Worm (Caenorhabditis elegans): Measurements from ENCODE around the gene ZC239.21.

The ZC239.21 gene

ce11 chrII:3250195-3250594 lies 43.5 kb downstream of the ZC239.21 start:
- TF ChIP-seq tbp1 (GFP tag; optimal IDR thresholded peaks at IDR 0.05) (no peak), ztf-22 (GFP tag; optimal IDR thresholded peaks at IDR 0.05) (no peak), ceh-27 (GFP tag; optimal IDR thresholded peaks at IDR 0.05) (no peak), zfh-2 (GFP tag; conservative IDR thresholded peaks at IDR 0.05) (peak; percentile 74)

ce11 chrII:3251782-3252181 lies 45.0 kb downstream of the ZC239.21 start:
- TF ChIP-seq snpc-3.4 (tag; optimal IDR thresholded peaks at IDR 0.05) (no peak), B0035.1 (tag; optimal IDR thresholded peaks at IDR 0.05) (no peak), nhr-80 (tag; optimal IDR thresholded peaks at IDR 0.05) (no peak), unc-62 (GFP tag; optimal IDR thresholded peaks at IDR 0.05) (no peak), F52B5.7 (tag; optimal IDR thresholded peaks at IDR 0.05) (no peak), aptf-2 (GFP tag; conservative IDR thresholded peaks at IDR 0.05) (no peak), dox-1 (GFP tag; IDR thresholded peaks at IDR 0.05) (no peak), snpc-1.3 (tag; optimal IDR thresholded peaks at IDR 0.05; ENCODE audit: insufficient read depth) (no peak), nhr-120 (GFP tag; IDR thresholded peaks at IDR 0.05) (no peak), snpc-4 (GFP tag; optimal IDR thresholded peaks at IDR 0.05) (no peak), snpc-4 (tag; optimal IDR thresholded peaks at IDR 0.05) (no peak), sptf-2 (GFP tag; optimal IDR thresholded peaks at IDR 0.05) (no peak), ceh-40 (GFP tag; IDR thresholded peaks at IDR 0.05) (no peak), sdz-38 (tag; optimal IDR thresholded peaks at IDR 0.05) (no peak), C06A6.2 (GFP tag; conservative IDR thresholded peaks at IDR 0.05) (no peak), madf-8 (GFP tag; conservative IDR thresholded peaks at IDR 0.05) (no peak), F10E7.11 (tag; optimal IDR thresholded peaks at IDR 0.05) (no peak), lag-1 (GFP tag; IDR thresholded peaks at IDR 0.05) (no peak), ekl-4 (GFP tag; IDR thresholded peaks at IDR 0.05) (no peak), mxl-1 (tag; optimal IDR thresholded peaks at IDR 0.05) (no peak)
